Worm (Caenorhabditis elegans) whole organism, L4 larva: ENCODE data around the gene shc-2.
A peak's percentile ranks its signal among the peaks of the same experiment; 100 is the strongest.

Experiments
- F49E8.2 ChIP-seq: sonication (generic microtip); optimal IDR thresholded peaks from 2 replicates; lab custom pipeline; 2016; ENCODE audit warnings: missing compliant biosample characterization, mild to moderate bottlenecking, missing genetic modification characterization, borderline replicate concordance
- R02D3.7 ChIP-seq: fragments of 150-350 bp; sonication (generic microtip); optimal IDR thresholded peaks from 3 replicates; lab custom pipeline; 2014; ENCODE audit warnings: missing biosample characterization, missing genetic modification characterization
- T20F7.1 ChIP-seq: fragments of 200-800 bp; sonication (Bioruptor generic); optimal IDR thresholded peaks from 2 replicates; lab custom pipeline; 2018; ENCODE audit warnings: mild to moderate bottlenecking, missing genetic modification characterization, missing compliant biosample characterization
- Y48G9A.11 ChIP-seq: fragments of 200-800 bp; sonication (Bioruptor generic); IDR thresholded peaks from 2 replicates; pipeline ENCODE4 v1.3.6; 2022; ENCODE audit warnings: missing genetic modification reagents, missing genetic modification characterization, missing compliant biosample characterization
- ZK546.5 ChIP-seq, 2 experiments: sonication (generic microtip); optimal IDR thresholded peaks; 2 replicates each; lab custom pipeline; 2017; ENCODE audit warnings: missing biosample characterization in 2 of 2, missing genetic modification characterization in 2 of 2
- aha-1 ChIP-seq: fragments of 150-350 bp; peaks from one replicate; lab custom pipeline; 2014; ENCODE audit warnings: missing biosample characterization, missing genetic modification characterization
- arid-1 ChIP-seq: fragments of 200-800 bp; sonication (Bioruptor generic); conservative IDR thresholded peaks from 2 replicates; pipeline ENCODE4 v1.3.6; 2022; ENCODE audit warnings: missing genetic modification reagents, missing genetic modification characterization, missing compliant biosample characterization
- daf-12 ChIP-seq: fragments of 150-350 bp; optimal IDR thresholded peaks from 2 replicates; lab custom pipeline; 2014; ENCODE audit warnings: missing biosample characterization, missing genetic modification reagents, missing genetic modification characterization
- daf-16 ChIP-seq, 3 experiments: sonication (generic microtip); optimal IDR thresholded peaks; 2 replicates each; lab custom pipeline; 2016 to 2017; ENCODE audit warnings: missing genetic modification characterization in 3 of 3, missing genetic modification reagents in 3 of 3, mild to moderate bottlenecking in 2 of 3, missing compliant biosample characterization in 2 of 3, missing biosample characterization in 1 of 3, moderate library complexity in 1 of 3
- daf-19 ChIP-seq: fragments of 200-800 bp; sonication (Bioruptor generic); conservative IDR thresholded peaks from 2 replicates; pipeline ENCODE4 v1.3.6; 2022; ENCODE audit warnings: missing genetic modification characterization, missing compliant biosample characterization
- dmd-6 ChIP-seq: fragments of 200-800 bp; sonication (Bioruptor generic); IDR thresholded peaks from 2 replicates; pipeline ENCODE4 v1.3.6; 2022; ENCODE audit warnings: missing genetic modification reagents, missing genetic modification characterization, missing compliant biosample characterization
- dmd-8 ChIP-seq: fragments of 200-800 bp; sonication (Bioruptor generic); IDR thresholded peaks from 2 replicates; pipeline ENCODE4 v1.3.6; 2022; ENCODE audit warnings: missing genetic modification characterization, missing compliant biosample characterization
- dmd-9 ChIP-seq: fragments of 200-800 bp; sonication (Bioruptor generic); IDR thresholded peaks from 2 replicates; pipeline ENCODE4 v1.3.6; 2022; ENCODE audit warnings: missing genetic modification reagents, missing genetic modification characterization, missing compliant biosample characterization
- duxl-1 ChIP-seq: sonication (generic microtip); optimal IDR thresholded peaks from 2 replicates; lab custom pipeline; 2016; ENCODE audit warnings: mild to moderate bottlenecking, missing genetic modification characterization, moderate library complexity, missing compliant biosample characterization; ENCODE audit not compliant: poor library complexity
- dve-1 ChIP-seq: sonication (generic microtip); optimal IDR thresholded peaks from 2 replicates; lab custom pipeline; 2017; ENCODE audit warnings: antibody characterized with exemption, mild to moderate bottlenecking, missing genetic modification characterization, missing compliant biosample characterization; ENCODE audit not compliant: insufficient read depth
- egl-43 ChIP-seq: fragments of 200-800 bp; sonication (Bioruptor generic); IDR thresholded peaks from 2 replicates; pipeline ENCODE4 v1.3.6; 2022; ENCODE audit warnings: missing genetic modification reagents, missing genetic modification characterization, missing compliant biosample characterization
- fos-1 ChIP-seq: fragments of 150-350 bp; optimal IDR thresholded peaks from 2 replicates; lab custom pipeline; 2014; ENCODE audit warnings: missing biosample characterization, missing genetic modification characterization
- hlh-11 ChIP-seq: fragments of 200-800 bp; sonication (Bioruptor generic); optimal IDR thresholded peaks from 2 replicates; lab custom pipeline; 2018; ENCODE audit warnings: mild to moderate bottlenecking, missing genetic modification characterization, missing compliant biosample characterization
- hlh-30 ChIP-seq: sonication (generic microtip); optimal IDR thresholded peaks from 2 replicates; lab custom pipeline; 2017; ENCODE audit warnings: antibody characterized with exemption, mild to moderate bottlenecking, missing genetic modification characterization, missing compliant biosample characterization; ENCODE audit not compliant: insufficient read depth
- lin-1 ChIP-seq: fragments of 200-800 bp; sonication (Bioruptor generic); IDR thresholded peaks from 2 replicates; pipeline ENCODE4 v1.3.6; 2022; ENCODE audit warnings: missing genetic modification reagents, missing genetic modification characterization, missing compliant biosample characterization
- lin-13 ChIP-seq: fragments of 150-350 bp; optimal IDR thresholded peaks from 2 replicates; lab custom pipeline; 2014; ENCODE audit warnings: missing biosample characterization, missing genetic modification reagents, missing genetic modification characterization
- lin-38 ChIP-seq: fragments of 200-800 bp; sonication (Bioruptor generic); IDR thresholded peaks from 2 replicates; pipeline ENCODE4 v1.3.6; 2022; ENCODE audit warnings: missing genetic modification reagents, missing genetic modification characterization, missing compliant biosample characterization
- lsy-2 ChIP-seq, 2 experiments: fragments of 150-350 bp in 1 of 2; sonication (generic microtip) in 1 of 2; optimal IDR thresholded peaks; 2 replicates each; lab custom pipeline; 2014 to 2017; ENCODE audit warnings: missing biosample characterization in 2 of 2, missing genetic modification characterization in 2 of 2
- mes-2 ChIP-seq: sonication (generic microtip); optimal IDR thresholded peaks from 2 replicates; lab custom pipeline; 2016; ENCODE audit warnings: missing genotype, mild to moderate bottlenecking, missing genetic modification characterization, missing compliant biosample characterization; ENCODE audit not compliant: poor library complexity, severe bottlenecking
- mxl-2 ChIP-seq: fragments of 200-800 bp; sonication (Bioruptor generic); conservative IDR thresholded peaks from 2 replicates; pipeline ENCODE4 v1.3.6; 2022; ENCODE audit warnings: missing genetic modification reagents, missing genetic modification characterization, missing compliant biosample characterization
- nhr-28 ChIP-seq: fragments of 150-350 bp; optimal IDR thresholded peaks from 2 replicates; lab custom pipeline; 2014; ENCODE audit warnings: missing biosample characterization, missing genetic modification characterization
- nhr-41 ChIP-seq: fragments of 200-800 bp; sonication (Bioruptor generic); IDR thresholded peaks from 2 replicates; pipeline ENCODE4 v1.3.6; 2022; ENCODE audit warnings: missing genetic modification reagents, missing genetic modification characterization, missing compliant biosample characterization
- nhr-6 ChIP-seq: fragments of 150-350 bp; optimal IDR thresholded peaks from 2 replicates; lab custom pipeline; 2014; ENCODE audit warnings: missing biosample characterization, missing genetic modification characterization
- nhr-76 ChIP-seq: fragments of 150-350 bp; optimal IDR thresholded peaks from 2 replicates; lab custom pipeline; 2014; ENCODE audit warnings: missing biosample characterization, missing genetic modification characterization
- nhr-77 ChIP-seq: fragments of 150-350 bp; optimal IDR thresholded peaks from 2 replicates; lab custom pipeline; 2014; ENCODE audit warnings: missing biosample characterization, missing genetic modification characterization
- pqm-1 ChIP-seq: sonication (generic microtip); optimal IDR thresholded peaks from 2 replicates; lab custom pipeline; 2017; ENCODE audit warnings: missing biosample characterization, missing genetic modification characterization
- unc-39 ChIP-seq: sonication (generic microtip); optimal IDR thresholded peaks from 2 replicates; lab custom pipeline; 2017; ENCODE audit warnings: missing biosample characterization, missing genetic modification characterization
- zip-11 ChIP-seq: fragments of 200-800 bp; sonication (Bioruptor generic); IDR thresholded peaks from 2 replicates; pipeline ENCODE4 v1.3.6; 2022; ENCODE audit warnings: missing genetic modification characterization, missing compliant biosample characterization
- zip-2 ChIP-seq: fragments of 150-350 bp; optimal IDR thresholded peaks from 2 replicates; lab custom pipeline; 2014; ENCODE audit warnings: missing biosample characterization, missing genetic modification characterization
- ztf-7 ChIP-seq: fragments of 150-350 bp; optimal IDR thresholded peaks from 2 replicates; lab custom pipeline; 2014; ENCODE audit warnings: missing biosample characterization, missing genetic modification characterization

Gene shc-2

DNA sequence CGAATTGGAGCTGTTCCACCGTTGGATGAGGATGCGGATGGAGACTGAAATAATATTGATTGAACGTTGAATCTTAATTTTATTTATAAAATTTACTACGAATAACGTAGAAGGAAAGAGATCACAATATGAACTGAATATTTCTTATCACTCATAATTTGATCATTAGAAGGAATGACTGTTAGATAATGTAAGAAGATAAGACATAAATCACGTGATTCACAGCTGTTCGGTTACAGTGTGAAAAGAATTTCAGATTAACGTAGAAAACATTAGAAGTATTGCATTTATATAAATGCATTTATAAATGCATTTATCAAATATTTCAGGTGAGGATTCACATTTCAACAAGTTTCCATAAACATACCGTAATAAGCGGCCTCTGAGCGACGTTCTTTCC, 26.1 kb upstream of the shc-2 start:
- peak; percentile 73 for TF ChIP-seq pqm-1 (tag; lab: Kevin White, UChicago)
- TF ChIP-seq dmd-6 (GFP tag; lab: Robert Waterston, UW) = peak; percentile 79
- peak; percentile 27 for TF ChIP-seq ztf-7 (tag; lab: Kevin White, UChicago)
- 0 out of 2 replicates have a peak, but pooled peaks have one; percentile 28 for TF ChIP-seq lin-1
- peak; percentile 27 for TF ChIP-seq nhr-77
- TF ChIP-seq nhr-41 = no peak
- TF ChIP-seq T20F7.1 (GFP tag; lab: Kevin White, UChicago) = peak; percentile 12
- TF ChIP-seq daf-16 (GFP tag; optimal IDR thresholded peaks at IDR 0.05; lab: Kevin White, UChicago) = no peak
- TF ChIP-seq daf-16 (tag; optimal IDR thresholded peaks at IDR 0.05; lab: Kevin White, UChicago) = peak; percentile 9
- TF ChIP-seq egl-43 (GFP tag; lab: Robert Waterston, UW) = no peak
- TF ChIP-seq nhr-28 = peak; percentile 57
- no peak for TF ChIP-seq ZK546.5 (tag; optimal IDR thresholded peaks at IDR 0.05; lab: Kevin White, UChicago)
- no peak for TF ChIP-seq mxl-2 (GFP tag; lab: Robert Waterston, UW)
- no peak for TF ChIP-seq dmd-8
- peak; percentile 82 for TF ChIP-seq hlh-11 (tag; lab: Kevin White, UChicago)
- peak; percentile 84 for TF ChIP-seq dve-1 (tag; lab: Kevin White, UChicago)
- peak; percentile 56 for TF ChIP-seq hlh-30 (tag; lab: Kevin White, UChicago)

DNA sequence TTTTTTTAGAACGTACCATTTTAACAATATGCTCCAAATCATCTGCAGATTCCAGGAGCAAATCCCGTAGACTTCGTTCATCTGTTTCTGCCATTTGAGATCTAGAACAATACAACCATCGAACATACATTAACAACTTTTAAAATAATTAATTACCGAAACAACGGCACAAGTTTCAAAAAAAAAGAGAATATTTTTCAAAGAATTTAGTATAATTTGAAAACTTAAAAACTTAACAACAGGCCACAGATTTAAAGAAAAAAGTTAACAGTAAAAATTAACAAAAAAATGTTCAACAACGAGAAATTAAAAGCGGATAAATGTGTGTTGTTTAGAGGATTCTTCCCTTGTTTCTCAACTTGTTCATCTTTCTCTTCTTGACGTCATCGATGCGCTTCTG, 25.1 kb upstream of the shc-2 start, which contains the start of gene mdt-4:
Gene mdt-4 (minus strand): TSS at position 101 of the 400 bp plus-strand sequence.
- no peak for TF ChIP-seq zip-2 (tag; lab: Kevin White, UChicago)
- no peak for TF ChIP-seq unc-39
- peak; percentile 18; the same call in 1 of the 2 replicates for TF ChIP-seq lin-38 (GFP tag; lab: Robert Waterston, UW)
- peak; percentile 31 for TF ChIP-seq T20F7.1 (GFP tag; lab: Kevin White, UChicago)
- no peak for TF ChIP-seq R02D3.7 (tag; lab: Kevin White, UChicago)

DNA sequence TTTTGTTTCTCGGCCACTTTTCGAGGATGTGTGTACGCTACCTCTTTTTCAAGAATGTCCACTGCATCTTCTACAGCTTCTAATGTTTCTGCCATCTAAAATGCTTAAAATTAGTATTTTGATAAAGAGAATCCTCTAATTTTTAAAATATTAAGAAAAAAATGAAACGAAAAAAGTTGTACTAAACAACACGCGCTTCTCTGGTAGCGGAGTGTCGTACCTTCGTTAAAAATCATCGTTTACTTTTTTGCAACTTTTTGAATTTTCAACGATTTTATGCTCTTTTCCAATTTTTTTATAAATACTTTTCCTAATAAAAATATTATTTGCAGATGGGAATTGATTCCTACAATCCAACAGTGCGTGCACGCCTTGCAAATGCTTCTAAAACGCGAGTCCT, 23.3 kb upstream of the shc-2 start, which contains the start of the genes gldi-11 and ZK546.2:
Gene gldi-11 (minus strand): TSS at position 95 of the 400 bp plus-strand sequence.
Gene ZK546.2 (plus strand): TSS at position 333 of the 400 bp plus-strand sequence.
- TF ChIP-seq lin-13 (GFP tag; lab: Kevin White, UChicago) (no peak), lsy-2 (tag; optimal IDR thresholded peaks at IDR 0.05; lab: Kevin White, UChicago) (peak in 1 of 2 experiments; percentile 41), aha-1 (peak; percentile 84), T20F7.1 (GFP tag; lab: Kevin White, UChicago) (peak; percentile 90)

DNA sequence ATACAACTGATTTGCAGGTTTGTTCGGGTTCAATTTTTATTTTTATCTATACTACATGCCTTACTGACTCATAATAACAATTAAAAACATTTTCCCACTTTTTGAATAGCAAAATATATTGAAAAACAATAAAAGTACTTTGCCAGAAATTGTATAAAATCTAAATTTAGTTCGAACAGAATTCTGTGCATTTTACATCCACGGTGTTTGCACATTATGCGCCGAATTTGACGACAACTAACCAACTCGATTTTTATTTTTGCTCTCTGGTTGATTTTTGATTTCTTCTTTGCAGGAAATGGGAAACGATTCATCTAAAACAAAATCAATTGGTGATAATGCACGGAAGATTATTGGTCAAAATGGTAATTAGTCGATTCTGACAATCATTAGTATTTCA, 22.2 kb upstream of the shc-2 start:
- TF ChIP-seq lsy-2 (tag; optimal IDR thresholded peaks at IDR 0.05; lab: Kevin White, UChicago) (peak in 1 of 2 experiments; percentile 38), mes-2 (tag; lab: Kevin White, UChicago) (peak; percentile 17), F49E8.2 (tag; lab: Kevin White, UChicago) (no peak), daf-19 (no peak), dve-1 (tag; lab: Kevin White, UChicago) (peak; percentile 17), T20F7.1 (GFP tag; lab: Kevin White, UChicago) (peak; percentile 70), nhr-6 (tag; lab: Kevin White, UChicago) (peak; percentile 64)
- TF ChIP-seq, all 104 proteins: peak for 5

DNA sequence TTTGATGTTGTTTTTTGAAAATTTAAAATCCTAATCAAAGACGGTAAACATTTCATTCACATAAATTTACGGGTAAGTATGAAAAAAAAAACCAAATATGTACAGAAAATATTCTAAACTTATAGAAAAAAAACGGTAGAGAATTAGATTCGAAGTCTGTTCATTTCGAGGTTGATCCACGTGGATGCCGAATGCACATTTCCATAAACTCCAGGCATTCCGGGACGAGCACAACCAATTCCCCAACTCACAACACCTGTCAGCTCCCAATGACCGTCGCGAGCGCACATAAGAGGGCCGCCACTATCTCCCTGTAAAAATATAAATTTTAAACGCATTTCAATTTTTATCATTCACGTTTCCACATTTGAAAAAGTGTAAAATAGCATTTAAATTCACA, 20.8 kb upstream of the shc-2 start:
- no peak for TF ChIP-seq zip-11 (GFP tag; lab: Robert Waterston, UW)
- TF ChIP-seq lin-38 (GFP tag; lab: Robert Waterston, UW) = peak; percentile 39
- no peak for TF ChIP-seq dmd-9 (GFP tag; lab: Robert Waterston, UW)
- peak; percentile 43; the same call in 1 of the 2 replicates for TF ChIP-seq Y48G9A.11
- no peak for TF ChIP-seq fos-1 (tag; lab: Kevin White, UChicago)
- peak; percentile 22 for TF ChIP-seq duxl-1 (tag; lab: Kevin White, UChicago)
- TF ChIP-seq nhr-76 (tag; lab: Kevin White, UChicago) = no peak
- 0 out of 2 replicates have a peak, but pooled peaks have one; percentile 7 for TF ChIP-seq arid-1 (GFP tag; lab: Robert Waterston, UW)
- TF ChIP-seq daf-12 (tag; lab: Kevin White, UChicago) = no peak
- TF ChIP-seq, all 104 proteins: peak for 4
